Worm (Caenorhabditis elegans) whole organism, early embryonic: ENCODE results near the gene F08F8.7.

ENCODE experiments used
- ama-1 ChIP-seq: fragments of 150-350 bp; optimal IDR thresholded peaks from 2 replicates; lab custom pipeline; 2014
- hmg-4 ChIP-seq: fragments of 200-800 bp; sonication (Bioruptor generic); optimal IDR thresholded peaks from 2 replicates; lab custom pipeline; 2018; ENCODE audit warnings: mild to moderate bottlenecking, missing genetic modification characterization, missing compliant biosample characterization

DNA sequence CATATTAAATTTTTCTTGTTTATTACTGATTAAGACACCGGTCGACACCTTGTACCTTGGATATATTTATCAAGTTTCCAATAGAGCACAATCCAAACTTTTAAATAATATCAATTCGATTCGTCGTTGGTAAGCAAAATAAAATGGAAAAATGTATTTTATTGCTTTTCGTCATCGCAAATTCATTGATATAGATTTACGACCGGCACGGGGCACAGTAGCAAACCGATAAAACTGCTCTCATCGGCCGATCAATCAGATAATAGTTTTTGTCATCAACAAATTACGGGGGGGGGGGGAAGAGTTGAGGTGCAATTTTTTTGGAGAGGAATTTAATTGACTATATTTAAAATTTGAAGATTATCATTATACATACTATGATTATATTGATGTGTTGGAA, 23.6 kb downstream of the F08F8.7 start:
- TF ChIP-seq ama-1 (lab: Kevin White, UChicago): no peak
- TF ChIP-seq hmg-4 (GFP tag; lab: Kevin White, UChicago): no peak
